Fruit fly (Drosophila melanogaster) whole organism, pupa: Measurements from ENCODE around the gene tkv.

ENCODE experiments used
- CG12605 ChIP-seq: fragments of 200-800 bp; sonication (Bioruptor generic); IDR thresholded peaks from 2 replicates; pipeline ENCODE4 v1.3.6; 2022; ENCODE audit warnings: missing biosample characterization, missing genetic modification characterization
- CG13204 ChIP-seq: fragments of 200-800 bp; sonication (Bioruptor generic); optimal IDR thresholded peaks from 2 replicates; lab custom pipeline; 2018; ENCODE audit warnings: missing biosample characterization, mild to moderate bottlenecking, missing genetic modification characterization, moderate library complexity
- CG17806 ChIP-seq: fragments of 200-800 bp; sonication (Bioruptor generic); optimal IDR thresholded peaks from 2 replicates; lab custom pipeline; 2018; ENCODE audit warnings: missing biosample characterization, mild to moderate bottlenecking, missing genetic modification characterization, moderate library complexity
- CG8159 ChIP-seq: fragments of 200-800 bp; sonication (Bioruptor generic); optimal IDR thresholded peaks from 3 replicates; lab custom pipeline; 2018; ENCODE audit warnings: missing biosample characterization, mild to moderate bottlenecking, missing genetic modification characterization, moderate library complexity
- CG8301 ChIP-seq: fragments of 200-800 bp; sonication (Bioruptor generic); optimal IDR thresholded peaks from 2 replicates; lab custom pipeline; 2018; ENCODE audit warnings: missing biosample characterization, mild to moderate bottlenecking, missing genetic modification characterization
- CG9948 ChIP-seq: fragments of 200-800 bp; sonication (Bioruptor generic); optimal IDR thresholded peaks from 2 replicates; lab custom pipeline; 2018; ENCODE audit warnings: missing biosample characterization, mild to moderate bottlenecking, missing genetic modification characterization, moderate library complexity
- D1 ChIP-seq: fragments of 200-800 bp; sonication (Bioruptor generic); optimal IDR thresholded peaks from 2 replicates; lab custom pipeline; 2018; ENCODE audit warnings: missing biosample characterization, mild to moderate bottlenecking, missing genetic modification characterization, moderate library complexity
- EcR ChIP-seq: fragments of 200-800 bp; sonication (Bioruptor generic); optimal IDR thresholded peaks from 3 replicates; lab custom pipeline; 2019; ENCODE audit warnings: missing biosample characterization, missing genetic modification characterization, mild to moderate bottlenecking, moderate library complexity, missing genetic modification reagents
- Pif1A ChIP-seq: fragments of 200-800 bp; sonication (Bioruptor generic); optimal IDR thresholded peaks from 3 replicates; lab custom pipeline; 2016; ENCODE audit warnings: missing biosample characterization, missing genetic modification characterization
- Snoo ChIP-seq: fragments of 200-800 bp; sonication (Bioruptor generic); optimal IDR thresholded peaks from 3 replicates; lab custom pipeline; 2017; ENCODE audit warnings: missing biosample characterization, mild to moderate bottlenecking, missing genetic modification characterization, inconsistent platforms
- rn ChIP-seq: fragments of 200-800 bp; sonication (Bioruptor generic); IDR thresholded peaks from 2 replicates; pipeline ENCODE4 v1.3.6; 2022; ENCODE audit warnings: missing biosample characterization, missing genetic modification characterization

dm6 chr2L:5210946-5211345, 60.2 kb downstream of the tkv start:
- TF ChIP-seq EcR (GFP tag; lab: Kevin White, UChicago) (no peak), Pif1A (GFP tag; lab: Kevin White, UChicago) (no peak), CG17806 (no peak), Snoo (tag; lab: Kevin White, UChicago) (no peak), CG8159 (no peak), CG9948 (tag; lab: Kevin White, UChicago) (no peak), CG8301 (tag; lab: Kevin White, UChicago) (no peak), CG12605 (GFP tag; lab: Robert Waterston, UW) (no peak), D1 (no peak), rn (no peak), CG13204 (GFP tag; lab: Kevin White, UChicago) (no peak)
